Fruit fly (Drosophila melanogaster) whole organism, embryonic: Measurements from ENCODE around the gene Hand.

Experiments
- Bgb ChIP-seq: fragments of 200-800 bp; sonication (Bioruptor generic); IDR thresholded peaks from 2 replicates; pipeline ENCODE4 v1.3.6; 2022; ENCODE audit warnings: missing biosample characterization, missing genetic modification characterization; ENCODE audit not compliant: partially characterized antibody
- CG10565 ChIP-seq: fragments of 200-800 bp; sonication (Bioruptor generic); optimal IDR thresholded peaks from 3 replicates; lab custom pipeline; 2016; ENCODE audit warnings: missing biosample characterization, mild to moderate bottlenecking, missing genetic modification characterization
- CG11560 ChIP-seq: fragments of 200-800 bp; sonication (Bioruptor generic); IDR thresholded peaks from 3 replicates; pipeline ENCODE4 v1.3.6; 2022; ENCODE audit warnings: missing biosample characterization, missing genetic modification characterization
- CG12659 ChIP-seq: fragments of 200-800 bp; sonication (Bioruptor generic); optimal IDR thresholded peaks from 3 replicates; lab custom pipeline; 2017; ENCODE audit warnings: mild to moderate bottlenecking, missing biosample characterization, missing genetic modification reagents, missing genetic modification characterization
- CG13424 ChIP-seq: fragments of 200-800 bp; sonication (Bioruptor generic); optimal IDR thresholded peaks from 2 replicates; lab custom pipeline; 2019; ENCODE audit warnings: missing biosample characterization, mild to moderate bottlenecking, missing genetic modification characterization, moderate library complexity
- CG13775 ChIP-seq: fragments of 200-800 bp; sonication (Bioruptor generic); optimal IDR thresholded peaks from 3 replicates; lab custom pipeline; 2017; ENCODE audit warnings: missing biosample characterization, mild to moderate bottlenecking, missing genetic modification characterization
- CG1603 ChIP-seq: fragments of 200-800 bp; sonication (Bioruptor generic); optimal IDR thresholded peaks from 2 replicates; lab custom pipeline; 2019; ENCODE audit warnings: missing biosample characterization, mild to moderate bottlenecking, missing genetic modification characterization, moderate library complexity
- CG17359 ChIP-seq: fragments of 200-800 bp; sonication (Bioruptor generic); optimal IDR thresholded peaks from 3 replicates; lab custom pipeline; 2018; ENCODE audit warnings: missing biosample characterization, mild to moderate bottlenecking, missing genetic modification characterization, moderate library complexity
- CG18011 ChIP-seq: fragments of 200-800 bp; sonication (Bioruptor generic); optimal IDR thresholded peaks from 2 replicates; lab custom pipeline; 2017; ENCODE audit warnings: missing biosample characterization, missing genetic modification characterization, mild to moderate bottlenecking, moderate library complexity, missing genotype
- CG33213 ChIP-seq: fragments of 200-800 bp; sonication (Bioruptor generic); optimal IDR thresholded peaks from 3 replicates; lab custom pipeline; 2016; ENCODE audit warnings: missing biosample characterization, missing genetic modification characterization
- CG34376 ChIP-seq: fragments of 200-800 bp; sonication (Bioruptor generic); optimal IDR thresholded peaks from 2 replicates; lab custom pipeline; 2018; ENCODE audit warnings: missing biosample characterization, mild to moderate bottlenecking, missing genetic modification characterization
- CG4404 ChIP-seq: fragments of 200-800 bp; sonication (Bioruptor generic); IDR thresholded peaks from 2 replicates; pipeline ENCODE4 v1.3.6; 2022; ENCODE audit warnings: missing biosample characterization, missing genetic modification characterization
- CG4424 ChIP-seq: fragments of 200-800 bp; sonication (Bioruptor generic); optimal IDR thresholded peaks from 3 replicates; lab custom pipeline; 2016; ENCODE audit warnings: missing biosample characterization, missing genetic modification characterization
- CG4617 ChIP-seq: fragments of 200-800 bp; sonication (Bioruptor generic); optimal IDR thresholded peaks from 3 replicates; lab custom pipeline; 2016; ENCODE audit warnings: missing biosample characterization, missing genetic modification characterization, borderline replicate concordance
- CG4854 ChIP-seq: fragments of 200-800 bp; sonication (Bioruptor generic); optimal IDR thresholded peaks from 2 replicates; lab custom pipeline; 2016; ENCODE audit warnings: missing biosample characterization, missing genetic modification characterization, inconsistent platforms
- CG6791 ChIP-seq: fragments of 200-800 bp; sonication (Bioruptor generic); IDR thresholded peaks from 3 replicates; pipeline ENCODE4 v1.3.6; 2022; ENCODE audit warnings: missing biosample characterization, missing genetic modification characterization; ENCODE audit not compliant: partially characterized antibody
- CG7963 ChIP-seq: fragments of 200-800 bp; sonication (Bioruptor generic); IDR thresholded peaks from 3 replicates; pipeline ENCODE4 v1.3.6; 2022; ENCODE audit warnings: missing biosample characterization, missing genetic modification characterization; ENCODE audit not compliant: partially characterized antibody
- CHES-1-like ChIP-seq: fragments of 200-800 bp; sonication (Bioruptor generic); optimal IDR thresholded peaks from 2 replicates; lab custom pipeline; 2016; ENCODE audit warnings: missing biosample characterization, missing genetic modification characterization
- Dbx ChIP-seq: fragments of 200-800 bp; sonication (Bioruptor generic); IDR thresholded peaks from 3 replicates; pipeline ENCODE4 v1.3.6; 2022; ENCODE audit warnings: missing biosample characterization, missing genetic modification characterization
- Deaf1 ChIP-seq: fragments of 200-800 bp; optimal IDR thresholded peaks from 3 replicates; lab custom pipeline; 2019; ENCODE audit warnings: missing biosample characterization, mild to moderate bottlenecking, missing genetic modification characterization, moderate library complexity
- Dip2 ChIP-seq: fragments of 200-800 bp; sonication (Bioruptor generic); IDR thresholded peaks from 2 replicates; pipeline ENCODE4 v1.3.6; 2022; ENCODE audit warnings: missing biosample characterization, missing genetic modification characterization
- Doc3 ChIP-seq: fragments of 200-800 bp; sonication (Bioruptor generic); IDR thresholded peaks from 3 replicates; pipeline ENCODE4 v1.3.6; 2022; ENCODE audit warnings: missing biosample characterization, missing genetic modification characterization; ENCODE audit not compliant: partially characterized antibody
- Dp ChIP-seq: fragments of 200-800 bp; sonication (Bioruptor generic); optimal IDR thresholded peaks from 2 replicates; lab custom pipeline; 2018; ENCODE audit warnings: missing biosample characterization, mild to moderate bottlenecking, missing genetic modification characterization, moderate library complexity
- Fer3 ChIP-seq: fragments of 200-800 bp; sonication (Bioruptor generic); optimal IDR thresholded peaks from 2 replicates; lab custom pipeline; 2018; ENCODE audit warnings: missing biosample characterization, mild to moderate bottlenecking, missing genetic modification characterization, moderate library complexity
- HLH4C ChIP-seq: fragments of 200-800 bp; sonication (Bioruptor generic); IDR thresholded peaks from 3 replicates; pipeline ENCODE4 v1.3.6; 2022; ENCODE audit warnings: missing biosample characterization, missing genetic modification characterization; ENCODE audit not compliant: partially characterized antibody
- Lhr ChIP-seq: fragments of 200-800 bp; sonication (Bioruptor generic); optimal IDR thresholded peaks from 3 replicates; lab custom pipeline; 2017; ENCODE audit warnings: mild to moderate bottlenecking, missing biosample characterization, missing genetic modification reagents, missing genetic modification characterization
- Mrtf ChIP-seq: fragments of 200-800 bp; sonication (Bioruptor generic); IDR thresholded peaks from 3 replicates; pipeline ENCODE4 v1.3.6; 2022; ENCODE audit warnings: missing biosample characterization, missing genetic modification characterization
- Scr ChIP-seq: fragments of 200-800 bp; sonication (Bioruptor generic); IDR thresholded peaks from 2 replicates; pipeline ENCODE4 v1.3.6; 2022; ENCODE audit warnings: missing biosample characterization, missing genetic modification characterization; ENCODE audit not compliant: partially characterized antibody
- Sin3A ChIP-seq: fragments of >200 bp; optimal IDR thresholded peaks from 2 replicates; lab custom pipeline; 2018
- Stat92E ChIP-seq, 3 experiments: fragments of >200 bp in 2 of 3; fragments of 200-800 bp in 1 of 3; sonication (Bioruptor generic) in 1 of 3; optimal IDR thresholded peaks; 2 replicates each; lab custom pipeline; 2017 to 2019; ENCODE audit warnings: missing biosample characterization in 3 of 3, missing genetic modification characterization in 3 of 3, mild to moderate bottlenecking in 1 of 3, moderate library complexity in 1 of 3
- bbx ChIP-seq: fragments of 200-800 bp; sonication (Bioruptor generic); IDR thresholded peaks from 2 replicates; pipeline ENCODE4 v1.3.6; 2022; ENCODE audit warnings: missing biosample characterization, missing genetic modification characterization; ENCODE audit not compliant: partially characterized antibody
- br ChIP-seq: fragments of >200 bp; optimal IDR thresholded peaks from 2 replicates; lab custom pipeline; 2017
- chm ChIP-seq: fragments of 200-800 bp; sonication (Bioruptor generic); IDR thresholded peaks from 2 replicates; pipeline ENCODE4 v1.3.6; 2022; ENCODE audit warnings: missing biosample characterization, missing genetic modification characterization
- chn ChIP-seq: fragments of 200-800 bp; sonication (Bioruptor generic); optimal IDR thresholded peaks from 2 replicates; lab custom pipeline; 2016; ENCODE audit warnings: missing biosample characterization, missing genetic modification characterization
- danr ChIP-seq: fragments of 200-800 bp; sonication (Bioruptor generic); IDR thresholded peaks from 2 replicates; pipeline ENCODE4 v1.3.6; 2022; ENCODE audit warnings: missing biosample characterization, missing genetic modification characterization
- dmrt11E ChIP-seq: fragments of 200-800 bp; sonication (Bioruptor generic); optimal IDR thresholded peaks from 3 replicates; lab custom pipeline; 2018; ENCODE audit warnings: missing biosample characterization, mild to moderate bottlenecking, missing genetic modification characterization, moderate library complexity
- eve ChIP-seq, 2 experiments: fragments of >200 bp; optimal IDR thresholded peaks; 2 replicates each; lab custom pipeline; 2017; ENCODE audit warnings: missing biosample characterization in 2 of 2, missing genetic modification characterization in 2 of 2
- gfzf ChIP-seq: fragments of 200-800 bp; sonication (Bioruptor generic); optimal IDR thresholded peaks from 2 replicates; lab custom pipeline; 2016; ENCODE audit warnings: missing biosample characterization, mild to moderate bottlenecking, missing genetic modification characterization, moderate library complexity
- gsb ChIP-seq: fragments of 200-800 bp; sonication (Bioruptor generic); IDR thresholded peaks from 2 replicates; pipeline ENCODE4 v1.3.6; 2022; ENCODE audit warnings: missing biosample characterization, missing genetic modification characterization
- ind ChIP-seq: fragments of 200-800 bp; sonication (Bioruptor generic); optimal IDR thresholded peaks from 3 replicates; lab custom pipeline; 2016; ENCODE audit warnings: missing biosample characterization, missing genetic modification characterization
- lbe ChIP-seq: fragments of 200-800 bp; sonication (Bioruptor generic); optimal IDR thresholded peaks from 2 replicates; lab custom pipeline; 2016; ENCODE audit warnings: missing biosample characterization, mild to moderate bottlenecking, missing genetic modification characterization
- lilli ChIP-seq: fragments of 200-800 bp; sonication (Bioruptor generic); optimal IDR thresholded peaks from 3 replicates; lab custom pipeline; 2016; ENCODE audit warnings: missing biosample characterization, missing genetic modification characterization
- nerfin-2 ChIP-seq: fragments of 200-800 bp; sonication (Bioruptor generic); IDR thresholded peaks from 2 replicates; pipeline ENCODE4 v1.3.6; 2022; ENCODE audit warnings: missing biosample characterization, missing genetic modification characterization; ENCODE audit not compliant: partially characterized antibody
- sd ChIP-seq: fragments of 200-800 bp; sonication (Bioruptor generic); optimal IDR thresholded peaks from 3 replicates; lab custom pipeline; 2018; ENCODE audit warnings: missing biosample characterization, mild to moderate bottlenecking, missing genetic modification characterization, moderate library complexity
- sim ChIP-seq: fragments of 200-800 bp; sonication (Bioruptor generic); IDR thresholded peaks from 2 replicates; pipeline ENCODE4 v1.3.6; 2022; ENCODE audit warnings: missing biosample characterization, missing genetic modification characterization
- unc-4 ChIP-seq: fragments of 200-800 bp; sonication (Bioruptor generic); IDR thresholded peaks from 2 replicates; pipeline ENCODE4 v1.3.6; 2022; ENCODE audit warnings: missing biosample characterization, missing genetic modification characterization; ENCODE audit not compliant: partially characterized antibody
- vfl ChIP-seq: fragments of 200-800 bp; sonication (Bioruptor generic); optimal IDR thresholded peaks from 2 replicates; lab custom pipeline; 2016; ENCODE audit warnings: missing biosample characterization, missing genetic modification characterization
- zfh2 ChIP-seq: fragments of 200-800 bp; sonication (Bioruptor generic); optimal IDR thresholded peaks from 2 replicates; lab custom pipeline; 2016; ENCODE audit warnings: missing biosample characterization, missing genetic modification characterization

Gene Hand

dm6 chr2L:10249655-10250202 lies 45.5 kb downstream of the Hand start (continued):
- no peak for TF ChIP-seq danr (GFP tag; lab: Robert Waterston, UW)
- no peak for TF ChIP-seq CG4424
- 0 out of 2 replicates have a peak, but pooled peaks have one; percentile 17 for TF ChIP-seq Scr (GFP tag; lab: Robert Waterston, UW)
- no peak for TF ChIP-seq ind (GFP tag; lab: Kevin White, UChicago)
- no peak for TF ChIP-seq CG10565 (GFP tag; lab: Kevin White, UChicago)
- TF ChIP-seq CG7963 (GFP tag; lab: Robert Waterston, UW) = no peak
- no peak for TF ChIP-seq CG18011 (GFP tag; lab: Kevin White, UChicago)
- no peak for TF ChIP-seq chn (GFP tag; lab: Kevin White, UChicago)
- no peak for TF ChIP-seq Sin3A
- peak; percentile 80 for TF ChIP-seq chm (GFP tag; lab: Robert Waterston, UW)
- TF ChIP-seq vfl = no peak
- TF ChIP-seq Fer3 = no peak
- no peak for TF ChIP-seq br (lab: Kevin White, UChicago)
- no peak for TF ChIP-seq lbe
- TF ChIP-seq Dbx (GFP tag; lab: Robert Waterston, UW) = no peak
- no peak for TF ChIP-seq CG13775 (GFP tag; lab: Kevin White, UChicago)
- no peak for TF ChIP-seq gfzf (GFP tag; lab: Kevin White, UChicago)
- TF ChIP-seq Mrtf (GFP tag; lab: Robert Waterston, UW) = no peak
- TF ChIP-seq eve (GFP tag; optimal IDR thresholded peaks at IDR 0.05; lab: Kevin White, UChicago) = peak in 1 of 2 experiments; percentile 91
- TF ChIP-seq gsb (GFP tag; lab: Robert Waterston, UW) = no peak
- TF ChIP-seq Deaf1 (tag; lab: Kevin White, UChicago) = peak; percentile 81
- TF ChIP-seq sim (GFP tag; lab: Robert Waterston, UW) = no peak
- TF ChIP-seq Doc3 (GFP tag; lab: Robert Waterston, UW) = no peak
- TF ChIP-seq CG4854 (GFP tag; lab: Kevin White, UChicago) = no peak
- TF ChIP-seq Lhr (GFP tag; lab: Kevin White, UChicago) = no peak

dm6 chr2L:10246785-10247190 lies 48.4 kb downstream of the Hand start, which contains the start of gene chico:
chico (minus strand) TSS chr2L:10247078.
- TF ChIP-seq Dp (peak; percentile 73), Dip2 (GFP tag; lab: Robert Waterston, UW) (no peak), CG12659 (peak; percentile 77), Bgb (GFP tag; lab: Robert Waterston, UW) (peak; percentile 77), eve (GFP tag; optimal IDR thresholded peaks at IDR 0.05; lab: Kevin White, UChicago) (peak in 1 of 2 experiments; percentile 76), gfzf (GFP tag; lab: Kevin White, UChicago) (peak; percentile 38), unc-4 (GFP tag; lab: Robert Waterston, UW) (peak; percentile 62), bbx (GFP tag; lab: Robert Waterston, UW) (peak; percentile 74), Scr (GFP tag; lab: Robert Waterston, UW) (peak; percentile 63), CG17359 (tag; lab: Kevin White, UChicago) (no peak), zfh2 (GFP tag; lab: Kevin White, UChicago) (no peak), CG33213 (peak; percentile 48), Lhr (GFP tag; lab: Kevin White, UChicago) (peak; percentile 64), CHES-1-like (peak; percentile 18), CG11560 (peak; percentile 99), HLH4C (peak; percentile 80), CG1603 (tag; lab: Kevin White, UChicago) (peak; percentile 83), CG34376 (GFP tag; lab: Kevin White, UChicago) (peak; percentile 63), Stat92E (GFP tag; optimal IDR thresholded peaks at IDR 0.05; lab: Kevin White, UChicago) (peak in 1 of 3 experiments; percentile 17), lilli (GFP tag; lab: Kevin White, UChicago) (peak; percentile 38), dmrt11E (tag; lab: Kevin White, UChicago) (no peak), nerfin-2 (GFP tag; lab: Robert Waterston, UW) (peak; percentile 58; the same call in 1 of the 2 replicates), CG6791 (GFP tag; lab: Robert Waterston, UW) (peak; percentile 89), CG4617 (peak; percentile 63), Doc3 (GFP tag; lab: Robert Waterston, UW) (peak; percentile 50; the same call in 1 of the 3 replicates), CG13424 (no peak), sd (tag; lab: Kevin White, UChicago) (peak; percentile 82), CG4404 (no peak)
